Worm (Caenorhabditis elegans) whole organism, mixed stage, embryonic: ENCODE data around the gene swt-7.
A peak's percentile ranks its signal among the peaks of the same experiment; 100 is the strongest.

Experiments used
- M03D4.4 ChIP-seq: sonication (generic microtip); optimal IDR thresholded peaks from 2 replicates; lab custom pipeline; 2017; ENCODE audit warnings: mild to moderate bottlenecking, missing genetic modification characterization, missing compliant biosample characterization
- bed-3 ChIP-seq: fragments of 200-800 bp; sonication (Bioruptor generic); optimal IDR thresholded peaks from 3 replicates; lab custom pipeline; 2018; ENCODE audit warnings: mild to moderate bottlenecking, missing genetic modification characterization, moderate library complexity, missing compliant biosample characterization
- blmp-1 ChIP-seq: fragments of 150-350 bp; optimal IDR thresholded peaks from 2 replicates; lab custom pipeline; 2014; ENCODE audit warnings: missing biosample characterization, missing genetic modification characterization
- ceh-43 ChIP-seq: fragments of 200-800 bp; sonication (Bioruptor generic); optimal IDR thresholded peaks from 2 replicates; lab custom pipeline; 2018; ENCODE audit warnings: mild to moderate bottlenecking, missing genetic modification characterization, moderate library complexity, missing compliant biosample characterization
- ceh-83 ChIP-seq: fragments of 200-800 bp; sonication (Bioruptor generic); optimal IDR thresholded peaks from 2 replicates; lab custom pipeline; 2018; ENCODE audit warnings: mild to moderate bottlenecking, missing genetic modification characterization, missing compliant biosample characterization
- ces-1 ChIP-seq: fragments of 150-350 bp; optimal IDR thresholded peaks from 2 replicates; lab custom pipeline; 2014; ENCODE audit warnings: missing biosample characterization, missing genetic modification reagents, missing genetic modification characterization
- drap-1 ChIP-seq: fragments of 200-800 bp; sonication (Bioruptor generic); optimal IDR thresholded peaks from 3 replicates; lab custom pipeline; 2018; ENCODE audit warnings: mild to moderate bottlenecking, missing genetic modification characterization, missing compliant biosample characterization
- elt-1 ChIP-seq: sonication (generic microtip); optimal IDR thresholded peaks from 2 replicates; lab custom pipeline; 2017; ENCODE audit warnings: missing genetic modification characterization, mild to moderate bottlenecking, missing compliant biosample characterization, antibody characterized with exemption, moderate library complexity, borderline replicate concordance; ENCODE audit not compliant: insufficient read depth
- elt-3 ChIP-seq: fragments of 150-350 bp; optimal IDR thresholded peaks from 2 replicates; lab custom pipeline; 2014; ENCODE audit warnings: missing biosample characterization, missing genetic modification characterization
- ham-2 ChIP-seq: fragments of 200-800 bp; sonication (Bioruptor generic); optimal IDR thresholded peaks from 2 replicates; lab custom pipeline; 2018; ENCODE audit warnings: mild to moderate bottlenecking, missing genetic modification characterization, missing compliant biosample characterization
- hlh-1 ChIP-seq: fragments of 150-350 bp; optimal IDR thresholded peaks from 2 replicates; lab custom pipeline; 2014; ENCODE audit warnings: missing biosample characterization, missing genetic modification reagents, missing genetic modification characterization
- lin-13 ChIP-seq: fragments of 150-350 bp; optimal IDR thresholded peaks from 2 replicates; lab custom pipeline; 2014; ENCODE audit warnings: missing biosample characterization, missing genetic modification characterization
- lin-32 ChIP-seq: fragments of 200-800 bp; sonication (Bioruptor generic); optimal IDR thresholded peaks from 2 replicates; lab custom pipeline; 2018; ENCODE audit warnings: mild to moderate bottlenecking, missing genetic modification characterization, missing compliant biosample characterization
- lsy-2 ChIP-seq: fragments of 150-350 bp; optimal IDR thresholded peaks from 2 replicates; lab custom pipeline; 2014; ENCODE audit warnings: missing biosample characterization, missing genetic modification characterization
- mab-5 ChIP-seq: fragments of 150-350 bp; optimal IDR thresholded peaks from 2 replicates; lab custom pipeline; 2014; ENCODE audit warnings: missing biosample characterization, missing genetic modification characterization
- mep-1 ChIP-seq: fragments of 150-350 bp; optimal IDR thresholded peaks from 2 replicates; lab custom pipeline; 2017; ENCODE audit warnings: missing biosample characterization, missing genetic modification reagents, missing genetic modification characterization, inconsistent platforms
- mls-2 ChIP-seq: sonication (generic microtip); optimal IDR thresholded peaks from 2 replicates; lab custom pipeline; 2016; ENCODE audit warnings: mild to moderate bottlenecking, missing genetic modification characterization, moderate library complexity, missing compliant biosample characterization
- nhr-2 ChIP-seq: fragments of 150-350 bp; optimal IDR thresholded peaks from 2 replicates; lab custom pipeline; 2014; ENCODE audit warnings: missing biosample characterization, missing genetic modification characterization
- nhr-237 ChIP-seq: fragments of 150-350 bp; optimal IDR thresholded peaks from 2 replicates; lab custom pipeline; 2014; ENCODE audit warnings: missing biosample characterization, missing genetic modification characterization
- nhr-76 ChIP-seq: sonication (generic microtip); optimal IDR thresholded peaks from 2 replicates; lab custom pipeline; 2017; ENCODE audit warnings: missing biosample characterization, missing genetic modification characterization
- pha-4 ChIP-seq: fragments of 150-350 bp; optimal IDR thresholded peaks from 2 replicates; lab custom pipeline; 2018; ENCODE audit warnings: missing biosample characterization, missing genetic modification reagents, missing genetic modification characterization
- sem-2 ChIP-seq: fragments of 200-800 bp; sonication (Bioruptor generic); optimal IDR thresholded peaks from 2 replicates; lab custom pipeline; 2018; ENCODE audit warnings: mild to moderate bottlenecking, missing genetic modification characterization, missing compliant biosample characterization
- snpc-4 ChIP-seq: fragments of 150-350 bp; optimal IDR thresholded peaks from 2 replicates; lab custom pipeline; 2014; ENCODE audit warnings: missing biosample characterization, missing genetic modification characterization
- sptf-1 ChIP-seq: sonication (generic microtip); optimal IDR thresholded peaks from 2 replicates; lab custom pipeline; 2017; ENCODE audit warnings: mild to moderate bottlenecking, missing genetic modification characterization, moderate library complexity, missing compliant biosample characterization
- tbx-8 ChIP-seq: fragments of 200-800 bp; sonication (Bioruptor generic); optimal IDR thresholded peaks from 2 replicates; lab custom pipeline; 2018; ENCODE audit warnings: mild to moderate bottlenecking, missing genetic modification characterization, moderate library complexity, missing compliant biosample characterization
- unc-120 ChIP-seq: sonication (generic microtip); optimal IDR thresholded peaks from 2 replicates; lab custom pipeline; 2017; ENCODE audit warnings: missing genetic modification characterization, missing compliant biosample characterization; ENCODE audit not compliant: poor library complexity, severe bottlenecking
- unc-39 ChIP-seq: fragments of 150-350 bp; optimal IDR thresholded peaks from 2 replicates; lab custom pipeline; 2014; ENCODE audit warnings: missing biosample characterization, missing genetic modification characterization
- unc-62 ChIP-seq: fragments of 150-350 bp; optimal IDR thresholded peaks from 2 replicates; lab custom pipeline; 2014; ENCODE audit warnings: missing biosample characterization, missing genetic modification reagents, missing genetic modification characterization
- zip-8 ChIP-seq: fragments of 150-350 bp; optimal IDR thresholded peaks from 2 replicates; lab custom pipeline; 2014; ENCODE audit warnings: missing biosample characterization, missing genetic modification characterization
- ztf-11 ChIP-seq: fragments of 150-350 bp; optimal IDR thresholded peaks from 2 replicates; lab custom pipeline; 2014; ENCODE audit warnings: missing biosample characterization, missing genetic modification characterization

The swt-7 gene

DNA sequence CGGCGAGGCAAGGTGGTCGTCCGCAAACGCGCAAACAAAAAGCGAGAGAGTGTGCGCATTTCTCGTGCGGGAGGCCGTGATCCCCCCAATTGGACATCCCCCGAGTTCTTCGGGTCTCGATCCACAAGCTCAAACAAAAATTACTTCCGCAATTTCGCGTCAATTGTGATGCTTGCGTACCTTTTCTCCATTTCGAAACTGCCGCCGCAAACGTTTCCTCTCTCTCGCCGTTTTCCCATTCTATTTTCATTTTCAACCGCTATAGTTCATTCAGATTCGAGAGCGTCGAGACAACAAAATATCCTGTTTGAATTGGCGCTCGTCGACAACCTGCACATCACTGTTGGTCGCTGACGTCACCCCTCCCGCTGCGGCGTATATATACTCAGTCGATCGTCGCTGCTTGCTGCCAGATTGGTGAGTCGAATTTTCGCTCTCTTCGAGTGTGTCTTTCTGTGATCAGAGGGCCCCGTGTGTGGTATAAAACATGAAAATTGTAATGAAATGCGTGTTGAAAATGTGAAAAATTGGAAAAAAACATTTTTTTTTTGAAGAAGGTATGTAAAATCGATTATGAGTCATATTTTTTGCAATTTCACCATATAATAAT is 18.8 kb upstream of the swt-7 start, which contains the start of the genes pqn-51 and K11D12.14 (continued):
- peak; percentile 92 for TF ChIP-seq nhr-237 (tag; lab: Kevin White, UChicago)
- no peak for TF ChIP-seq mls-2 (tag; lab: Kevin White, UChicago)
- no peak for TF ChIP-seq M03D4.4
- TF ChIP-seq ceh-83 (GFP tag; lab: Kevin White, UChicago), result no peak
- TF ChIP-seq drap-1 (GFP tag; lab: Kevin White, UChicago), result peak; percentile 61
- TF ChIP-seq, all 35 proteins: peak for 15

DNA sequence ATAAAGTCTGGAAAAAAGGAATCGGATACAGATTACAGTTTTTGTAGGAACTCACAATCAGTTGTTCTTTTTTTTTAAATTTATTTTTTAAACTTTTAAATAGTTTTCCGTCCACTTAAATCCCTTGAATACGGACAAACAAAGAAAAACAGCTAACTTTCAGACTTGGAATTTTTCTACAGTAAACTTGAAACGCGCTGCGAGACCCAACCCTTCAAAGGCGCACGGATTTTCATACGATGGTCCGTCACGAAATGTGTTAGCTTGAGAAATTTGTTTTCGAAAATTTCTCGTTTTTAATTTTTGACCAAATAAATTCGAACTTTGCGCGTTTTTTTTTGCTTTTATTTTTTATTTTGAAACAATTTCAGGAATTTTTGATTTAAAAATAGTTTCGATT is 15.9 kb upstream of the swt-7 start:
- no peak for TF ChIP-seq ztf-11
- no peak for TF ChIP-seq sptf-1 (tag; lab: Kevin White, UChicago)
- no peak for TF ChIP-seq tbx-8
- no peak for TF ChIP-seq sem-2
- no peak for TF ChIP-seq lin-13 (tag; lab: Kevin White, UChicago)
- TF ChIP-seq nhr-76 (tag; lab: Kevin White, UChicago), result no peak
- TF ChIP-seq mls-2 (tag; lab: Kevin White, UChicago), result no peak
- no peak for TF ChIP-seq unc-120 (tag; lab: Kevin White, UChicago)
- no peak for TF ChIP-seq mep-1
- TF ChIP-seq nhr-2 (tag; lab: Kevin White, UChicago), result no peak
- TF ChIP-seq unc-62, result no peak
- TF ChIP-seq elt-1, result no peak
- no peak for TF ChIP-seq blmp-1
- no peak for TF ChIP-seq elt-3 (tag; lab: Kevin White, UChicago)
- TF ChIP-seq drap-1 (GFP tag; lab: Kevin White, UChicago), result no peak
- no peak for TF ChIP-seq mab-5 (tag; lab: Kevin White, UChicago)
- no peak for TF ChIP-seq ces-1 (GFP tag; lab: Kevin White, UChicago)
- TF ChIP-seq M03D4.4, result no peak
- no peak for TF ChIP-seq zip-8 (tag; lab: Kevin White, UChicago)
- TF ChIP-seq ham-2, result no peak
- TF ChIP-seq, all 35 proteins: peak for 0

DNA sequence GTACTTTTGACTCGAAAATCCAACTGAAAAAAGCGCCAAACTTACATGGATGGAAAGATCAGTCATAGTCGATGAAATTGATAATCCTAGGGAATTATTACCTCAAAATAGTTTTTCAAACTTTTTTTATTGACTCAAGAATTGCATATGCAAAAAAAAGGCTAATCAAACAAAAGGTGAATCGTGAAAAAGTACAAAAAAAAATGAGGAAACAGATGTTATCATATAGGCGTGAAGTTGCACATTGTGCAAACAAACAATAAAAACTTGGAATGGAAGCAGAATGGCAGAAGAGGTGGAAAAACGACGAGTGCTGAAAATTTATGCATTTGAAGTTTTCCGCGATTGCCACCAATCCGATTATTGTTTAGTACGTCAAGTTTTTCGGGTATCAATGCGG is 15.5 kb upstream of the swt-7 start, which contains the start of gene exc-14:
Gene exc-14 (minus strand): TSS at position 101 of the 400 bp plus-strand sequence.
- TF ChIP-seq nhr-2 (tag; lab: Kevin White, UChicago) (no peak), unc-62 (no peak), elt-1 (no peak), M03D4.4 (no peak), nhr-237 (tag; lab: Kevin White, UChicago) (no peak), blmp-1 (no peak), pha-4 (tag; lab: Kevin White, UChicago) (no peak), mab-5 (tag; lab: Kevin White, UChicago) (no peak), tbx-8 (no peak), hlh-1 (no peak), drap-1 (GFP tag; lab: Kevin White, UChicago) (no peak), unc-120 (tag; lab: Kevin White, UChicago) (no peak), ces-1 (GFP tag; lab: Kevin White, UChicago) (no peak), ham-2 (no peak), lsy-2 (tag; lab: Kevin White, UChicago) (no peak), lin-32 (GFP tag; lab: Kevin White, UChicago) (no peak), lin-13 (tag; lab: Kevin White, UChicago) (no peak), unc-39 (tag; lab: Kevin White, UChicago) (no peak), snpc-4 (tag; lab: Kevin White, UChicago) (no peak), ceh-83 (GFP tag; lab: Kevin White, UChicago) (no peak)

DNA sequence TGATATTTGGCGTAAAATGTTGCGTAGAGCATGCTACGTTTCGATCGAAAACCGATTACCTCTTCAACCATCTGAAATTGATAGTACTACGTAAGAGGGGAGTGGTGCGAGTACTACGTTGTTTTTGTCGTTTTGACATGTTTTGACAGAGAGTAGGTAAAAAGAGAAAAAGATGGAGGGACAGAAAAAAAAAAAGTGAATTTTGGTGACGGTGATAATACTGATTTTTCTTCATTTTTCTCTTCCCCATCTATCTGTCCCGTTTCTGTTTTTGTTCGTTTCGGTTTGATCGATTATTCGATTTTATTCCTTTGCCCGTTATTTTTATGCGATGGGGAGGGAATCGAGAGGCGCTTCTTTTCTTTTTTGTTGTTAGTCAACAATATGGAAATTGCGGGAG is 10.3 kb upstream of the swt-7 start, which contains the start of gene K11D12.8:
Gene K11D12.8 (minus strand): TSS at position 77 of the 400 bp plus-strand sequence.
- TF ChIP-seq nhr-76 (tag; lab: Kevin White, UChicago), result no peak
- no peak for TF ChIP-seq nhr-237 (tag; lab: Kevin White, UChicago)
- no peak for TF ChIP-seq ham-2
- TF ChIP-seq mls-2 (tag; lab: Kevin White, UChicago), result no peak
- TF ChIP-seq sem-2, result no peak
- TF ChIP-seq drap-1 (GFP tag; lab: Kevin White, UChicago), result no peak
- TF ChIP-seq ztf-11, result no peak
- no peak for TF ChIP-seq tbx-8
- no peak for TF ChIP-seq ceh-43 (GFP tag; lab: Kevin White, UChicago)
- TF ChIP-seq zip-8 (tag; lab: Kevin White, UChicago), result no peak
- TF ChIP-seq M03D4.4, result no peak
- no peak for TF ChIP-seq elt-3 (tag; lab: Kevin White, UChicago)
- TF ChIP-seq, all 35 proteins: peak for 0

DNA sequence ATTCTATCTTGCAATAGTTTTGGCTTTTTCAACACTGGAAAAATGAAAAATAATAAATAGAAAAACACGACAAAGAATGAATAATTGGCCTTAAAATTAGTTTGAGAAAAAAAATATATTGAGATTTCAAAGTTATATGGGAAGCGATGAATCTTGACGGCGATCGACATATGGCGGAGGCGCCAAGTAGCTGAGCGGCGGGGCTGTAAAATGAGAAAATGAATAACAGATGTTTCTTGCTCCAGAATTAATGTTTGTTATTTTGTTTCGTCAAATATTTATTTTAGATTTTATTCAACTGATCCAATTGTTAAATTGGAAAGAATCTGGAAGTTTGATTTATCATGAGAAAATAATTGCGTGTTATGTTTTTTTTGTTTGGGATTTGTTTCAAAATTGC is 8.9 kb upstream of the swt-7 start, which contains the start of gene K11D12.11:
Gene K11D12.11 (minus strand): TSS at position 42 of the 400 bp plus-strand sequence.
- TF ChIP-seq zip-8 (tag; lab: Kevin White, UChicago) (no peak), drap-1 (GFP tag; lab: Kevin White, UChicago) (no peak), hlh-1 (no peak), bed-3 (GFP tag; lab: Kevin White, UChicago) (no peak), unc-62 (no peak), unc-120 (tag; lab: Kevin White, UChicago) (no peak), snpc-4 (tag; lab: Kevin White, UChicago) (no peak), nhr-237 (tag; lab: Kevin White, UChicago) (no peak), mab-5 (tag; lab: Kevin White, UChicago) (no peak)
